Fruit fly (Drosophila melanogaster) S2 (cell line): ENCODE measurements around the gene Efr.

Source experiments
- CG8478 ChIP-seq: fragments of >200 bp; optimal IDR thresholded peaks from 2 replicates; lab custom pipeline; 2018
- CTCF ChIP-seq, 2 experiments: fragments of >200 bp; optimal IDR thresholded peaks; 2 replicates each; lab custom pipeline; 2018

DNA sequence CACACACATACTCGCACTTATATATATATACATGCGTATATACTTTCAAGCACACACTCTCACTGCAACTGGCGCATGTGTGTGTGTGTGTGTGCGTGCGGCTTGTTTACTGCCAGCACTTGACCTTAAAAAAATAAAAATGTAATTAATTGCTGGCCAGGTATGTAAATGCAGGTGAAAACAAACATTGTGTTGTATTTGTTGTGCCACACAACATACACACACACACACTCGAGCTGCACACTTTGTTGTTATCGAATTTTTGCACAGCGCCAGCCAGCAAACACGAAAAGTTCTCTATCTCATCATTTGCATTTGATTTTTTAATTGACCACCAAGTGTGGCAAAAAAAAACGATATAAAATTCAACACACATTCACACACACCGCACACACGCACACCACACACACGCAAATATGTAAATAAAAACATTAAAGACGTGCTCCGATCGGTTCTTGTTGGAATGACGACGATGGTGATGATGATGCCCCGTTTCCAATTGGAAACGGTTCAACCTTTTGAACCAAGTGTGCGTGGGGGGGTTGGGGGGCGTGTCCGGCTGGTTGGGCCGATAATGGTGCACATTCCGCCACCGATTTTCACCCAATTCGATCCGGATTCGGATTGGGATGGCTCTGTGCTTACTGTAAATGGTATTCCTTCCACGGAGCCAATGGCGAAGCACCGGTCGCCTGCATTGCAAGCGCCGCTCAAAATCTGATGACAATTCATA lies 35.0 kb downstream of the Efr start:
- TF ChIP-seq CG8478 (lab: Kevin White, UChicago): no peak
- TF ChIP-seq CTCF (optimal IDR thresholded peaks at IDR 0.05; lab: Kevin White, UChicago): no peak
